Fruit fly (Drosophila melanogaster) whole organism, adult: ENCODE results near the gene Syn.

ENCODE experiments used
- CG11617 ChIP-seq: fragments of 200-800 bp; sonication (Bioruptor generic); optimal IDR thresholded peaks from 2 replicates; lab custom pipeline; 2017; ENCODE audit warnings: mild to moderate bottlenecking, missing biosample characterization, missing genetic modification reagents, missing genetic modification characterization
- CG12768 ChIP-seq: fragments of 200-800 bp; sonication (Bioruptor generic); optimal IDR thresholded peaks from 2 replicates; lab custom pipeline; 2017; ENCODE audit warnings: missing biosample characterization, missing genetic modification characterization, mild to moderate bottlenecking, moderate library complexity, missing genetic modification reagents
- CG14711 ChIP-seq: fragments of 200-800 bp; sonication (Bioruptor generic); optimal IDR thresholded peaks from 2 replicates; lab custom pipeline; 2018; ENCODE audit warnings: missing biosample characterization, mild to moderate bottlenecking, missing genetic modification characterization, moderate library complexity
- CG1620 ChIP-seq: fragments of 200-800 bp; sonication (Bioruptor generic); optimal IDR thresholded peaks from 2 replicates; lab custom pipeline; 2016; ENCODE audit warnings: missing biosample characterization, missing genetic modification characterization
- CG33017 ChIP-seq: fragments of 200-800 bp; sonication (Bioruptor generic); optimal IDR thresholded peaks from 2 replicates; lab custom pipeline; 2018; ENCODE audit warnings: missing biosample characterization, mild to moderate bottlenecking, missing genetic modification characterization, moderate library complexity
- CG5204 ChIP-seq: fragments of 200-800 bp; sonication (Bioruptor generic); optimal IDR thresholded peaks from 2 replicates; lab custom pipeline; 2016; ENCODE audit warnings: missing biosample characterization, missing genetic modification characterization
- CG7045 ChIP-seq: fragments of 200-800 bp; sonication (Bioruptor generic); optimal IDR thresholded peaks from 2 replicates; lab custom pipeline; 2017; ENCODE audit warnings: missing biosample characterization, mild to moderate bottlenecking, missing genetic modification characterization
- CG7101 ChIP-seq: fragments of 200-800 bp; sonication (Bioruptor generic); optimal IDR thresholded peaks from 2 replicates; lab custom pipeline; 2018; ENCODE audit warnings: missing biosample characterization, mild to moderate bottlenecking, missing genetic modification characterization, moderate library complexity
- Clk ChIP-seq: fragments of 200-800 bp; sonication (Bioruptor generic); optimal IDR thresholded peaks from 2 replicates; lab custom pipeline; 2017; ENCODE audit warnings: missing biosample characterization, missing genetic modification characterization
- Crg-1 ChIP-seq: fragments of 200-800 bp; sonication (Bioruptor generic); optimal IDR thresholded peaks from 2 replicates; lab custom pipeline; 2016; ENCODE audit warnings: missing biosample characterization, missing genetic modification characterization
- Hr96 ChIP-seq: fragments of 200-800 bp; sonication (Bioruptor generic); optimal IDR thresholded peaks from 2 replicates; lab custom pipeline; 2016; ENCODE audit warnings: missing biosample characterization, missing genetic modification characterization
- Mnt ChIP-seq: fragments of 200-800 bp; sonication (Bioruptor generic); optimal IDR thresholded peaks from 2 replicates; lab custom pipeline; 2016; ENCODE audit warnings: missing biosample characterization, mild to moderate bottlenecking, missing genetic modification characterization
- bab1 ChIP-seq: fragments of 200-800 bp; sonication (Bioruptor generic); optimal IDR thresholded peaks from 3 replicates; lab custom pipeline; 2019; ENCODE audit warnings: missing biosample characterization, mild to moderate bottlenecking, missing genetic modification characterization, moderate library complexity
- cic ChIP-seq: fragments of 200-800 bp; sonication (Bioruptor generic); optimal IDR thresholded peaks from 2 replicates; lab custom pipeline; 2017; ENCODE audit warnings: missing biosample characterization, mild to moderate bottlenecking, missing genetic modification characterization, moderate library complexity
- cnc ChIP-seq, 2 experiments: fragments of >200 bp; optimal IDR thresholded peaks; 2 replicates each; lab custom pipeline; 2017
- kay ChIP-seq: fragments of 200-800 bp; sonication (Bioruptor generic); peaks from one replicate; lab custom pipeline; 2016; ENCODE audit warnings: missing biosample characterization, missing genetic modification characterization, borderline replicate concordance
- ovo ChIP-seq: fragments of 200-800 bp; sonication (Bioruptor generic); optimal IDR thresholded peaks from 2 replicates; lab custom pipeline; 2016; ENCODE audit warnings: missing biosample characterization, missing genetic modification characterization
- pad ChIP-seq: fragments of 200-800 bp; sonication (Bioruptor generic); optimal IDR thresholded peaks from 3 replicates; lab custom pipeline; 2017; ENCODE audit warnings: missing biosample characterization, missing genetic modification characterization, mild to moderate bottlenecking, moderate library complexity, missing genetic modification reagents
- tj ChIP-seq: fragments of 200-800 bp; sonication (Bioruptor generic); optimal IDR thresholded peaks from 3 replicates; lab custom pipeline; 2017; ENCODE audit warnings: missing biosample characterization, mild to moderate bottlenecking, missing genetic modification characterization, moderate library complexity
- toe ChIP-seq: fragments of 200-800 bp; sonication (Bioruptor generic); optimal IDR thresholded peaks from 2 replicates; lab custom pipeline; 2016; ENCODE audit warnings: missing biosample characterization, missing genetic modification characterization

Syn gene

DNA sequence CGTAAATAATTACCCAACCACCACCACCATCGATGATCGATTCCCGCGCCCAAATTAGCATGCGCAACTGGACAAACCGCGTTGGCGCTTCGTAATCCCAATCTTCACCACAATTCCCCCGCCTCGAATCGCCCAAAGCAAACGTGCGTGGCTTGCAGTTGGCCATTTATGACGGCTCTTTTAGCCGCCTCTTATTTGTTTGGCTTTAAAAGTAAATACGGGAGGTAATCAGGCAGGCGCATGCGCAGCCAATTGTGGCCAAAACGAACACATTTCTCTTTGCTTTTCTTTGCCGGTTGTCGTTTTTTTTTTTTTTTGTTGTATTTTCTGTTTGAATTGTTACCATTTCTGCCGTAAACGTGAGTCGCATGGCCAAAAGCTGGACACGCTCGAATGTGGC, 39.9 kb upstream of the Syn start:
- TF ChIP-seq Clk (GFP tag; lab: Kevin White, UChicago) (no peak), ovo (GFP tag; lab: Kevin White, UChicago) (no peak), CG7101 (tag; lab: Kevin White, UChicago) (no peak), pad (GFP tag; lab: Kevin White, UChicago) (no peak)

DNA sequence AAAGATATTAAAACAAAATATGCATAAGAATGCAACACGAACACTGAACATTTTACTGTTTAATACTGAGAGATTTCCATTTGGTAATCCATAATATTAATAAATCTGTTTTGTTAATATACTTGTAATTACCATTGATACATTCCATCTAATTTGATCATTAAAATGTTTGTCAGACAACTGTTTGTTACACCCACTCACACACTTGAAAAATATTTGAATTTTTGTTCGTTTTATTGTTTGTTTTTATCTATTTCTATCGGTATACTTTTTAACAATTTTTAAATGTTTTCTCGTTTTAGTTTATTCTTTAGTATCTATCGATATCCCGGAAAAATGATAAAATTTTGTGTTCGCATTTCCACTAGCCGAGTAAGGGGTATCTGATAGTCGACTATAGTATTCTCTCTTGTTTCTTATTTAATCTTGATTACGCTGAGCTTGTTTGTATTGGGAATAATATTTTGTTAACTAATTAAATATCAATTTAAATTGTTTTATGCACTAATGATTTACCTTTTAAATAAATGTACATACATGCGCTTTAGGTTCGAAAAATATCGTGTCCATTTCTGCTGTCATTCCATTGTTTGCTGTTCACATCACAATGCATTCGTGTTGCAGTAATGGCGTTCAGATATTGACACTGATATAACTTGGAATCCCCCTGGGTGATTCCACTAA, 38.5 kb upstream of the Syn start, which contains the start of gene CG34303:
TSS of gene CG34303 (minus strand) at position 51 of the 684 bp plus-strand sequence.
- no peak for TF ChIP-seq CG33017 (tag; lab: Kevin White, UChicago)

DNA sequence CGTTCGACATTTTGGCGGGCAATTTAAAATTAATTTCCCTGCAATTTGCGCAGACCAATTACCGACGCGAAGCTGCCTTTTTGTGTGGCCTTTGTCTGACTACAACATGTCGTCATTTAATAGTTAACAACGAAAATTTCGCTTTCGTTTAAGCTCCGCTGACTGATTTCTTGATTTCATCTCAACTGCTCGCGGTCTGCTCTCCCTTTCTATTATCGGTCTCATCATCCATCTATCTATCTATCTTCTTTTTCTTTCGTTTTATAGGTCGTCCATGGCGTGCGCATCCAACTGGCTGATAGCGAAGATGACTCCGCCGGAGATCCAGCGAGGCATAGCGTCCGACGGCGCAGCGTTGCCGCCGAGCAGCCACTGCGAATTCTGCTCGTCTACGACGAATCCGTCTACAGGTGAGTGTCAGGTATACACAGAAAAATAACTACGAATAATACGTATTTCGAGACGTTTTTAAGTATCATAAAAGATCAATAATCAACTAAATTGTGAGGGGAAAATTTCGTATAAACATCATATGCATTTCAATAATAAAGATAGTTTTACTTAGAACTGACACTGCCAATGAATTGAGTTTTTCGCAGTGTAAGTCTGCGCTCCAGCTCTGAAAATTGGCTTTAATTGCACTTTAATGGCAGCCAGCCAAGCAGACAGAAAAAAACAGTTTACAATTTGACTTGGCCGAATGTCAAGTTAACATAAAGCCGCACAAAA, 36.4 kb upstream of the Syn start:
- TF ChIP-seq Mnt (GFP tag; lab: Kevin White, UChicago) (no peak), tj (GFP tag; lab: Kevin White, UChicago) (no peak), CG11617 (GFP tag; lab: Kevin White, UChicago) (no peak), Crg-1 (GFP tag; lab: Kevin White, UChicago) (no peak), Hr96 (GFP tag; lab: Kevin White, UChicago) (no peak), cic (no peak), CG14711 (tag; lab: Kevin White, UChicago) (no peak)

- TF ChIP-seq Hr96 (GFP tag; lab: Kevin White, UChicago) = no peak
- peak; percentile 13 for TF ChIP-seq CG1620
- peak; percentile 20 for TF ChIP-seq CG5204 (GFP tag; lab: Kevin White, UChicago)
- TF ChIP-seq cic = no peak
- TF ChIP-seq Mnt (GFP tag; lab: Kevin White, UChicago) = no peak
- peak; percentile 22 for TF ChIP-seq pad (GFP tag; lab: Kevin White, UChicago)
- TF ChIP-seq toe (GFP tag; lab: Kevin White, UChicago) = peak; percentile 62
- TF ChIP-seq CG12768 = no peak
- TF ChIP-seq bab1 (GFP tag; lab: Kevin White, UChicago) = peak; percentile 65
- TF ChIP-seq CG7045 (GFP tag; lab: Kevin White, UChicago) = peak; percentile 27
- TF ChIP-seq cnc (optimal IDR thresholded peaks at IDR 0.05; lab: Kevin White, UChicago) = no peak
- TF ChIP-seq kay (GFP tag; lab: Kevin White, UChicago) = no peak
- TF ChIP-seq ovo (GFP tag; lab: Kevin White, UChicago) = peak; percentile 88
- no peak for TF ChIP-seq CG11617 (GFP tag; lab: Kevin White, UChicago)
- no peak for TF ChIP-seq tj (GFP tag; lab: Kevin White, UChicago)
- TF ChIP-seq Clk (GFP tag; lab: Kevin White, UChicago) = no peak
- TF ChIP-seq Crg-1 (GFP tag; lab: Kevin White, UChicago) = peak; percentile 25
- TF ChIP-seq CG33017 (tag; lab: Kevin White, UChicago) = peak; percentile 38
- peak; percentile 43 for TF ChIP-seq CG14711 (tag; lab: Kevin White, UChicago)
- TF ChIP-seq CG7101 (tag; lab: Kevin White, UChicago) = peak; percentile 41
Measured at dm6 chr3R:10161163-10161562, 29.3 kb upstream of the Syn start, which contains the start of gene CG6254. CG6254 (minus strand) TSS chr3R:10161331.

dm6 chr3R:10166334-10166733, 24.2 kb upstream of the Syn start:
- TF ChIP-seq CG1620 (no peak), Hr96 (GFP tag; lab: Kevin White, UChicago) (peak; percentile 29), CG7101 (tag; lab: Kevin White, UChicago) (peak; percentile 26), CG33017 (tag; lab: Kevin White, UChicago) (no peak), CG11617 (GFP tag; lab: Kevin White, UChicago) (peak; percentile 35), kay (GFP tag; lab: Kevin White, UChicago) (peak; percentile 77), CG12768 (peak; percentile 27), Crg-1 (GFP tag; lab: Kevin White, UChicago) (no peak), toe (GFP tag; lab: Kevin White, UChicago) (no peak), CG14711 (tag; lab: Kevin White, UChicago) (peak; percentile 16), CG7045 (GFP tag; lab: Kevin White, UChicago) (no peak), Mnt (GFP tag; lab: Kevin White, UChicago) (peak; percentile 43), CG5204 (GFP tag; lab: Kevin White, UChicago) (no peak), cnc (optimal IDR thresholded peaks at IDR 0.05; lab: Kevin White, UChicago) (no peak), ovo (GFP tag; lab: Kevin White, UChicago) (no peak), cic (peak; percentile 29), Clk (GFP tag; lab: Kevin White, UChicago) (no peak)

dm6 chr3R:10167280-10167679, 23.2 kb upstream of the Syn start:
- TF ChIP-seq kay (GFP tag; lab: Kevin White, UChicago) (peak; percentile 86), pad (GFP tag; lab: Kevin White, UChicago) (no peak), ovo (GFP tag; lab: Kevin White, UChicago) (no peak), CG12768 (no peak), CG11617 (GFP tag; lab: Kevin White, UChicago) (no peak), CG14711 (tag; lab: Kevin White, UChicago) (no peak)
